Worm (Caenorhabditis elegans): ENCODE data around the gene pgp-13.

Gene pgp-13

ce11 chrX:12780674-12781073, 42.1 kb downstream of the pgp-13 start:
- TF ChIP-seq snpc-4 (tag; optimal IDR thresholded peaks at IDR 0.05), result no peak
- no peak for TF ChIP-seq fkh-2 (tag; optimal IDR thresholded peaks at IDR 0.05)
- TF ChIP-seq pqm-1 (tag; optimal IDR thresholded peaks at IDR 0.05), result peak; percentile 72
- no peak for TF ChIP-seq nhr-67 (tag; optimal IDR thresholded peaks at IDR 0.05)
- TF ChIP-seq elt-2 (tag; optimal IDR thresholded peaks at IDR 0.05), result peak; percentile 73
- TF ChIP-seq lsy-12 (tag; optimal IDR thresholded peaks at IDR 0.05), result no peak

ce11 chrX:12781712-12782444, 43.3 kb downstream of the pgp-13 start, which contains the start of gene alh-13:
TSS of gene alh-13 (plus strand) at chrX:12782394.
- TF ChIP-seq nhr-28 (tag; optimal IDR thresholded peaks at IDR 0.05) (no peak), fos-1 (tag; optimal IDR thresholded peaks at IDR 0.05) (no peak), fkh-2 (tag; optimal IDR thresholded peaks at IDR 0.05) (no peak), egl-27 (tag; optimal IDR thresholded peaks at IDR 0.05) (no peak), zag-1 (tag; optimal IDR thresholded peaks at IDR 0.05) (no peak), nhr-237 (tag; optimal IDR thresholded peaks at IDR 0.05) (no peak), elt-3 (tag; optimal IDR thresholded peaks at IDR 0.05) (peak in 1 of 3 experiments; percentile 71), ama-1 (optimal IDR thresholded peaks at IDR 0.05) (no peak), R02D3.7 (tag; optimal IDR thresholded peaks at IDR 0.05) (no peak), elt-2 (tag; optimal IDR thresholded peaks at IDR 0.05) (peak; percentile 4), pqm-1 (tag; optimal IDR thresholded peaks at IDR 0.05) (no peak), lin-15B (tag; optimal IDR thresholded peaks at IDR 0.05) (no peak), nhr-43 (tag; optimal IDR thresholded peaks at IDR 0.05; ENCODE audit: poor library complexity, severe bottlenecking) (peak; percentile 21), nfya-1 (tag; optimal IDR thresholded peaks at IDR 0.05; ENCODE audit: insufficient read depth) (no peak)

ce11 chrX:12787624-12788023, 49.1 kb downstream of the pgp-13 start, which contains the start of gene str-124:
TSS of gene str-124 (plus strand) at chrX:12787924.
- no peak for TF ChIP-seq daf-12 (tag; optimal IDR thresholded peaks at IDR 0.05)
- TF ChIP-seq ztf-4 (tag; optimal IDR thresholded peaks at IDR 0.05), result no peak
- no peak for TF ChIP-seq pqm-1 (tag; optimal IDR thresholded peaks at IDR 0.05)
- no peak for TF ChIP-seq nhr-11 (tag; optimal IDR thresholded peaks at IDR 0.05)
- TF ChIP-seq nhr-67 (tag; optimal IDR thresholded peaks at IDR 0.05), result no peak
- TF ChIP-seq zag-1 (tag; optimal IDR thresholded peaks at IDR 0.05), result no peak
- no peak for TF ChIP-seq egl-27 (tag; optimal IDR thresholded peaks at IDR 0.05)
- TF ChIP-seq ama-1 (optimal IDR thresholded peaks at IDR 0.05), result no peak

- TF ChIP-seq pha-4 (tag; optimal IDR thresholded peaks at IDR 0.05) (no peak), skn-1 (tag; optimal IDR thresholded peaks at IDR 0.05) (no peak), lin-39 (tag; optimal IDR thresholded peaks at IDR 0.05) (no peak), unc-62 (GFP tag; optimal IDR thresholded peaks at IDR 0.05) (no peak), elt-3 (tag; optimal IDR thresholded peaks at IDR 0.05) (no peak)
These were observed 51.5 kb downstream of the pgp-13 start, which contains the start of gene str-123 for ce11 chrX:12790036-12790435. TSS of gene str-123 (plus strand) at chrX:12790336.

ce11 chrX:12792554-12792953, 54.0 kb downstream of the pgp-13 start, which contains the start of gene abf-5:
TSS of gene abf-5 (plus strand) at chrX:12792854.
- TF ChIP-seq nhr-43 (tag; optimal IDR thresholded peaks at IDR 0.05; ENCODE audit: poor library complexity, severe bottlenecking) (no peak), egl-27 (tag; optimal IDR thresholded peaks at IDR 0.05) (no peak), pha-4 (tag; optimal IDR thresholded peaks at IDR 0.05) (peak; percentile 73), lin-15B (tag; optimal IDR thresholded peaks at IDR 0.05) (no peak), nhr-28 (tag; optimal IDR thresholded peaks at IDR 0.05) (no peak)

ce11 chrX:12793075-12793474, 54.5 kb downstream of the pgp-13 start:
- TF ChIP-seq nhr-23 (tag; optimal IDR thresholded peaks at IDR 0.05) (peak; percentile 25), unc-62 (GFP tag; optimal IDR thresholded peaks at IDR 0.05) (no peak), lsy-12 (tag; optimal IDR thresholded peaks at IDR 0.05) (no peak), nhr-43 (tag; optimal IDR thresholded peaks at IDR 0.05; ENCODE audit: poor library complexity, severe bottlenecking) (peak; percentile 36)

Data from whole organism, L3 larva.